Worm (Caenorhabditis elegans): ENCODE results near the gene F09E5.3.

DNA sequence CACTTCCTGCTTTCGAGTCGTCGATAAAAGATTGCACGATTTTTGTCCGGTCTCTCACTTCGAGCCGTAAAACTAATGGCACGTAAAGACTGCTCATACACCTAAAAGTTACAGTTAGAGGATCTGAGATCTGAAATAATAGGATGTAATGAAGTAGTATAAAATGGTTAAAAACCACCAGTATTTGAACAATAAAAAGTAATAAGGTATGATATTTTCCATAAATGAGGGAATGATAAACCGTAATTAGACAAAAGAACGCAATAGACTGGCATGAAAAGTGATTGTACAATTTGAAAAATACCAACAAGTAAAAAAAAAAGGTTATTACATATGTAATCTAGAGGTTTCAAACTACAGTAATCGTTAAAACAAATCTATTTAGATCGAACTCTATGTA is 19.3 kb downstream of the F09E5.3 start, which contains the start of gene brap-2:
- no peak for TF ChIP-seq ceh-82 (tag; optimal IDR thresholded peaks at IDR 0.05)
- no peak for TF ChIP-seq fkh-10 (GFP tag; optimal IDR thresholded peaks at IDR 0.05)
- TF ChIP-seq mdl-1 (tag; optimal IDR thresholded peaks at IDR 0.05) = no peak
- TF ChIP-seq rnt-1 (tag; optimal IDR thresholded peaks at IDR 0.05) = no peak
- no peak for TF ChIP-seq efl-1 (optimal IDR thresholded peaks at IDR 0.05)
- TF ChIP-seq efl-1 (GFP tag; optimal IDR thresholded peaks at IDR 0.05 in 1 of 2) = no peak
- TF ChIP-seq C16A3.4 (tag; optimal IDR thresholded peaks at IDR 0.05) = no peak
- TF ChIP-seq tbx-2 (tag; optimal IDR thresholded peaks at IDR 0.05) = no peak
- TF ChIP-seq nhr-11 (tag; optimal IDR thresholded peaks at IDR 0.05) = no peak
- no peak for TF ChIP-seq mep-1 (tag; optimal IDR thresholded peaks at IDR 0.05)
- TF ChIP-seq unc-98 (GFP tag; IDR thresholded peaks at IDR 0.05) = no peak
